Fruit fly (Drosophila melanogaster): Measurements from ENCODE around the gene CG31975.

CG31975 gene

dm6 chr2L:128977-129941 lies 11.5 kb downstream of the CG31975 start (continued):
- peak; percentile 62; the same call in 1 of the 2 replicates for TF ChIP-seq Bgb (GFP tag; IDR thresholded peaks at IDR 0.05; ENCODE audit: partially characterized antibody)
- no peak for TF ChIP-seq CG9609 (GFP tag; optimal IDR thresholded peaks at IDR 0.05)
- TF ChIP-seq Ets97D (GFP tag; optimal IDR thresholded peaks at IDR 0.05) = no peak
- no peak for TF ChIP-seq Oli (tag; optimal IDR thresholded peaks at IDR 0.05)
- no peak for TF ChIP-seq gem (tag; optimal IDR thresholded peaks at IDR 0.05)
- no peak for TF ChIP-seq pzg (GFP tag; optimal IDR thresholded peaks at IDR 0.05)
- TF ChIP-seq Opbp (GFP tag; IDR thresholded peaks at IDR 0.05; ENCODE audit: partially characterized antibody) = peak; percentile 69; the same call in 2 of the 3 replicates
- TF ChIP-seq Eip74EF (GFP tag; optimal IDR thresholded peaks at IDR 0.05) = peak in 1 of 2 experiments; percentile 35
- TF ChIP-seq Asciz (GFP tag; optimal IDR thresholded peaks at IDR 0.05) = peak; percentile 30
- peak; percentile 21 for TF ChIP-seq cg (GFP tag; optimal IDR thresholded peaks at IDR 0.05)
- no peak for TF ChIP-seq jing (GFP tag; optimal IDR thresholded peaks at IDR 0.05)
- TF ChIP-seq CG3407 (GFP tag; optimal IDR thresholded peaks at IDR 0.05) = peak; percentile 43
- TF ChIP-seq CG1529 (GFP tag; optimal IDR thresholded peaks at IDR 0.05) = no peak
- no peak for TF ChIP-seq dmrt11E (tag; optimal IDR thresholded peaks at IDR 0.05)
- TF ChIP-seq odd (GFP tag; optimal IDR thresholded peaks at IDR 0.05) = peak; percentile 21
- TF ChIP-seq wor (GFP tag; IDR thresholded peaks at IDR 0.05) = no peak
- 0 out of 3 replicates have a peak, but pooled peaks have one; percentile 15 for TF ChIP-seq Optix (GFP tag; IDR thresholded peaks at IDR 0.05)
- TF ChIP-seq Sox102F (GFP tag; optimal IDR thresholded peaks at IDR 0.05) = no peak
- TF ChIP-seq CG9727 (GFP tag; optimal IDR thresholded peaks at IDR 0.05) = no peak
- no peak for TF ChIP-seq CG11695 (GFP tag; IDR thresholded peaks at IDR 0.05)
- no peak for TF ChIP-seq Ptx1 (GFP tag; IDR thresholded peaks at IDR 0.05)
- TF ChIP-seq CG14050 (GFP tag; IDR thresholded peaks at IDR 0.05) = no peak
- TF ChIP-seq dimm (GFP tag; IDR thresholded peaks at IDR 0.05) = no peak
- TF ChIP-seq crc (GFP tag; optimal IDR thresholded peaks at IDR 0.05) = no peak
- TF ChIP-seq fd64A (GFP tag; optimal IDR thresholded peaks at IDR 0.05) = no peak
- TF ChIP-seq Dip3 (GFP tag; optimal IDR thresholded peaks at IDR 0.05) = no peak
- peak; percentile 71 for TF ChIP-seq kah (GFP tag; optimal IDR thresholded peaks at IDR 0.05)
- no peak for TF ChIP-seq CG7271 (tag; optimal IDR thresholded peaks at IDR 0.05)
- peak; percentile 45; the same call in 1 of the 2 replicates for TF ChIP-seq unc-4 (GFP tag; IDR thresholded peaks at IDR 0.05; ENCODE audit: partially characterized antibody)
- no peak for TF ChIP-seq CG12219 (GFP tag; optimal IDR thresholded peaks at IDR 0.05)
- TF ChIP-seq CG4617 (GFP tag; optimal IDR thresholded peaks at IDR 0.05; ENCODE audit: borderline replicate concordance) = no peak
- TF ChIP-seq zf30C (GFP tag; optimal IDR thresholded peaks at IDR 0.05) = peak; percentile 1
- no peak for TF ChIP-seq ase (GFP tag; IDR thresholded peaks at IDR 0.05)
- TF ChIP-seq CG4730 (GFP tag; IDR thresholded peaks at IDR 0.05) = no peak
- peak; percentile 57 for TF ChIP-seq Hmr (GFP tag; optimal IDR thresholded peaks at IDR 0.05)
- TF ChIP-seq CG6683 (GFP tag; optimal IDR thresholded peaks at IDR 0.05) = no peak
- no peak for TF ChIP-seq CG43689 (GFP tag; IDR thresholded peaks at IDR 0.05)
- no peak for TF ChIP-seq Usf (GFP tag; optimal IDR thresholded peaks at IDR 0.05)
- no peak; the same call in 1 of the 2 replicates for TF ChIP-seq GATAe (GFP tag; conservative IDR thresholded peaks at IDR 0.05)
- TF ChIP-seq Xbp1 (GFP tag; optimal IDR thresholded peaks at IDR 0.05) = no peak
- no peak for TF ChIP-seq TFAM (GFP tag; optimal IDR thresholded peaks at IDR 0.05)
- no peak for TF ChIP-seq esg (GFP tag; conservative IDR thresholded peaks at IDR 0.05)
- no peak for TF ChIP-seq CG17186 (GFP tag; optimal IDR thresholded peaks at IDR 0.05)
- no peak for TF ChIP-seq CG18619 (GFP tag; optimal IDR thresholded peaks at IDR 0.05)
- no peak for TF ChIP-seq ab (GFP tag; optimal IDR thresholded peaks at IDR 0.05)
- TF ChIP-seq gro (GFP tag; optimal IDR thresholded peaks at IDR 0.05) = peak; percentile 78
- peak; percentile 47 for TF ChIP-seq NC2β (GFP tag; optimal IDR thresholded peaks at IDR 0.05)
- peak; percentile 47 for TF ChIP-seq CG6813 (GFP tag; optimal IDR thresholded peaks at IDR 0.05)
